Worm (Caenorhabditis elegans) whole organism, L1 larva: ENCODE results near the gene lpd-7.

ENCODE experiments used
- C04F5.9 ChIP-seq: sonication (generic microtip); optimal IDR thresholded peaks from 2 replicates; lab custom pipeline; 2016; ENCODE audit warnings: missing genetic modification characterization, missing compliant biosample characterization
- C16A3.4 ChIP-seq: fragments of 150-350 bp; optimal IDR thresholded peaks from 2 replicates; lab custom pipeline; 2014; ENCODE audit warnings: missing biosample characterization, missing genetic modification characterization
- C34B4.2 ChIP-seq: sonication (generic microtip); optimal IDR thresholded peaks from 2 replicates; lab custom pipeline; 2017; ENCODE audit warnings: mild to moderate bottlenecking, missing genetic modification characterization, missing compliant biosample characterization
- Y116A8C.19 ChIP-seq: sonication (generic microtip); optimal IDR thresholded peaks from 2 replicates; lab custom pipeline; 2016; ENCODE audit warnings: missing compliant biosample characterization, missing genetic modification characterization, borderline replicate concordance
- aha-1 ChIP-seq: fragments of 150-350 bp; optimal IDR thresholded peaks from 2 replicates; lab custom pipeline; 2014; ENCODE audit warnings: missing biosample characterization, missing genetic modification characterization
- ama-1 ChIP-seq: fragments of 150-350 bp; optimal IDR thresholded peaks from 2 replicates; lab custom pipeline; 2014
- blmp-1 ChIP-seq: fragments of 150-350 bp; optimal IDR thresholded peaks from 2 replicates; lab custom pipeline; 2014; ENCODE audit warnings: missing biosample characterization, missing genetic modification characterization
- ceh-8 ChIP-seq: fragments of 200-800 bp; sonication (Bioruptor generic); optimal IDR thresholded peaks from 2 replicates; lab custom pipeline; 2018; ENCODE audit warnings: mild to moderate bottlenecking, missing genetic modification characterization, moderate library complexity, missing compliant biosample characterization
- ceh-90 ChIP-seq: sonication (generic microtip); optimal IDR thresholded peaks from 2 replicates; lab custom pipeline; 2016; ENCODE audit warnings: missing genetic modification characterization, missing compliant biosample characterization
- ces-1 ChIP-seq: fragments of 150-350 bp; optimal IDR thresholded peaks from 2 replicates; lab custom pipeline; 2014; ENCODE audit warnings: missing biosample characterization, missing genetic modification reagents, missing genetic modification characterization
- dpl-1 ChIP-seq, 3 experiments: fragments of 150-350 bp in 2 of 3; sonication (generic microtip) in 1 of 3; optimal IDR thresholded peaks; 2 replicates each; lab custom pipeline; 2014 to 2017; ENCODE audit warnings: missing biosample characterization in 3 of 3, missing genetic modification characterization in 3 of 3, missing genetic modification reagents in 3 of 3
- dsc-1 ChIP-seq: sonication (generic microtip); optimal IDR thresholded peaks from 2 replicates; lab custom pipeline; 2016; ENCODE audit warnings: mild to moderate bottlenecking, missing genetic modification characterization, missing compliant biosample characterization
- egl-27 ChIP-seq, 2 experiments: fragments of 150-350 bp in 1 of 2; sonication (generic microtip); optimal IDR thresholded peaks; 3 replicates each; lab custom pipeline; 2017 to 2018; ENCODE audit warnings: missing biosample characterization in 2 of 2, missing genetic modification characterization in 2 of 2, missing genetic modification reagents in 2 of 2
- elt-2 ChIP-seq: sonication (generic microtip); optimal IDR thresholded peaks from 2 replicates; lab custom pipeline; 2016; ENCODE audit warnings: missing genetic modification characterization, mild to moderate bottlenecking, inconsistent platforms, missing compliant biosample characterization, missing genetic modification reagents
- elt-3 ChIP-seq, 6 experiments: fragments of 150-350 bp in 1 of 6; sonication (generic microtip); optimal IDR thresholded peaks; 2 replicates each; lab custom pipeline; 2017 to 2018; ENCODE audit warnings: missing biosample characterization in 6 of 6, missing genetic modification characterization in 6 of 6, inconsistent platforms in 1 of 6
- ets-5 ChIP-seq: fragments of 200-800 bp; sonication (Bioruptor generic); IDR thresholded peaks from 2 replicates; pipeline ENCODE4 v1.3.6; 2022; ENCODE audit warnings: missing genetic modification characterization, missing compliant biosample characterization
- fkh-10 ChIP-seq: sonication (generic microtip); optimal IDR thresholded peaks from 2 replicates; lab custom pipeline; 2017; ENCODE audit warnings: missing biosample characterization, missing genetic modification reagents, missing genetic modification characterization
- fkh-4 ChIP-seq: sonication (generic microtip); optimal IDR thresholded peaks from 2 replicates; lab custom pipeline; 2016; ENCODE audit warnings: missing compliant biosample characterization, missing genetic modification characterization, borderline replicate concordance
- grh-1 ChIP-seq: fragments of 200-800 bp; sonication (Bioruptor generic); IDR thresholded peaks from 2 replicates; pipeline ENCODE4 v1.3.6; 2022; ENCODE audit warnings: missing genetic modification reagents, missing genetic modification characterization, missing compliant biosample characterization
- hlh-17 ChIP-seq: fragments of 200-800 bp; sonication (Bioruptor generic); optimal IDR thresholded peaks from 2 replicates; lab custom pipeline; 2018; ENCODE audit warnings: missing genetic modification characterization, mild to moderate bottlenecking, missing compliant biosample characterization, moderate library complexity, borderline replicate concordance
- hpl-2 ChIP-seq: fragments of 150-350 bp; optimal IDR thresholded peaks from 2 replicates; lab custom pipeline; 2014; ENCODE audit warnings: missing biosample characterization, missing genetic modification reagents, missing genetic modification characterization
- isw-1 ChIP-seq: fragments of 200-800 bp; sonication (Bioruptor generic); IDR thresholded peaks from 2 replicates; pipeline ENCODE4 v1.3.6; 2022; ENCODE audit warnings: missing genetic modification characterization, missing compliant biosample characterization
- jun-1 ChIP-seq: fragments of 150-350 bp; optimal IDR thresholded peaks from 2 replicates; lab custom pipeline; 2014; ENCODE audit warnings: missing biosample characterization, missing genetic modification reagents, missing genetic modification characterization
- lin-14 ChIP-seq: fragments of 200-800 bp; sonication (Bioruptor generic); optimal IDR thresholded peaks from 2 replicates; lab custom pipeline; 2018; ENCODE audit warnings: mild to moderate bottlenecking, missing genetic modification characterization, moderate library complexity, missing compliant biosample characterization
- lin-15B ChIP-seq: fragments of 150-350 bp; sonication (generic microtip); optimal IDR thresholded peaks from 3 replicates; lab custom pipeline; 2014; ENCODE audit warnings: missing biosample characterization, missing genetic modification characterization
- lin-35 ChIP-seq, 2 experiments: fragments of 150-350 bp; optimal IDR thresholded peaks; 2 replicates each; lab custom pipeline; 2014; ENCODE audit warnings: missing biosample characterization in 2 of 2, missing genetic modification characterization in 2 of 2, missing genetic modification reagents in 2 of 2
- lin-39 ChIP-seq: fragments of 150-350 bp; optimal IDR thresholded peaks from 2 replicates; lab custom pipeline; 2014; ENCODE audit warnings: missing biosample characterization, missing genetic modification reagents, missing genetic modification characterization
- lir-3 ChIP-seq: sonication (generic microtip); optimal IDR thresholded peaks from 2 replicates; lab custom pipeline; 2016; ENCODE audit warnings: mild to moderate bottlenecking, missing genetic modification characterization, moderate library complexity, missing compliant biosample characterization; ENCODE audit not compliant: poor library complexity
- lsy-2 ChIP-seq, 2 experiments: fragments of 150-350 bp; optimal IDR thresholded peaks; 2 replicates each; lab custom pipeline; 2014; ENCODE audit warnings: missing biosample characterization in 2 of 2, missing genetic modification characterization in 2 of 2
- mab-9 ChIP-seq: fragments of 200-800 bp; sonication (Bioruptor generic); IDR thresholded peaks from 2 replicates; pipeline ENCODE4 v1.3.6; 2022; ENCODE audit warnings: missing genetic modification reagents, missing genetic modification characterization, missing compliant biosample characterization
- mef-2 ChIP-seq: fragments of 150-350 bp; optimal IDR thresholded peaks from 2 replicates; lab custom pipeline; 2014; ENCODE audit warnings: missing biosample characterization, missing genetic modification characterization
- mep-1 ChIP-seq: fragments of 150-350 bp; optimal IDR thresholded peaks from 2 replicates; lab custom pipeline; 2014; ENCODE audit warnings: missing biosample characterization, missing genetic modification characterization
- nhr-11 ChIP-seq: fragments of 150-350 bp; optimal IDR thresholded peaks from 2 replicates; lab custom pipeline; 2014; ENCODE audit warnings: missing biosample characterization, missing genetic modification characterization
- nhr-12 ChIP-seq: sonication (generic microtip); optimal IDR thresholded peaks from 2 replicates; lab custom pipeline; 2017; ENCODE audit warnings: missing biosample characterization, missing genetic modification characterization
- nhr-20 ChIP-seq: sonication (generic microtip); optimal IDR thresholded peaks from 2 replicates; lab custom pipeline; 2016; ENCODE audit warnings: mild to moderate bottlenecking, missing genetic modification characterization, missing compliant biosample characterization
- nhr-237 ChIP-seq: fragments of 150-350 bp; optimal IDR thresholded peaks from 2 replicates; lab custom pipeline; 2014; ENCODE audit warnings: missing biosample characterization, missing genetic modification characterization
- nhr-47 ChIP-seq: sonication (generic microtip); optimal IDR thresholded peaks from 2 replicates; lab custom pipeline; 2016; ENCODE audit warnings: mild to moderate bottlenecking, missing genetic modification characterization, moderate library complexity, missing compliant biosample characterization
- nhr-71 ChIP-seq: sonication (generic microtip); optimal IDR thresholded peaks from 2 replicates; lab custom pipeline; 2016; ENCODE audit warnings: mild to moderate bottlenecking, missing genetic modification characterization, moderate library complexity, missing compliant biosample characterization
- nhr-77 ChIP-seq: fragments of 150-350 bp; optimal IDR thresholded peaks from 2 replicates; lab custom pipeline; 2014; ENCODE audit warnings: missing biosample characterization, missing genetic modification characterization
- nhr-84 ChIP-seq: sonication (generic microtip); optimal IDR thresholded peaks from 2 replicates; lab custom pipeline; 2017; ENCODE audit warnings: missing biosample characterization, missing genetic modification characterization
- nhr-85 ChIP-seq: sonication (generic microtip); peaks from one replicate; lab custom pipeline; 2016; ENCODE audit warnings: missing genetic modification characterization, inconsistent platforms, missing compliant biosample characterization
- nhr-90 ChIP-seq: sonication (generic microtip); optimal IDR thresholded peaks from 2 replicates; lab custom pipeline; 2016; ENCODE audit warnings: mild to moderate bottlenecking, missing genetic modification characterization, missing compliant biosample characterization; ENCODE audit not compliant: poor library complexity
- pqm-1 ChIP-seq: sonication (generic microtip); optimal IDR thresholded peaks from 3 replicates; lab custom pipeline; 2017; ENCODE audit warnings: missing biosample characterization, missing genetic modification characterization
- rnt-1 ChIP-seq: sonication (generic microtip); optimal IDR thresholded peaks from 2 replicates; lab custom pipeline; 2016; ENCODE audit warnings: mild to moderate bottlenecking, missing genetic modification characterization, moderate library complexity, missing compliant biosample characterization
- snu-23 ChIP-seq: sonication (generic microtip); optimal IDR thresholded peaks from 2 replicates; lab custom pipeline; 2016; ENCODE audit warnings: missing genetic modification characterization, missing compliant biosample characterization
- sox-4 ChIP-seq: sonication (generic microtip); optimal IDR thresholded peaks from 2 replicates; lab custom pipeline; 2016; ENCODE audit warnings: missing genetic modification characterization, missing compliant biosample characterization
- sup-37 ChIP-seq: fragments of 200-800 bp; sonication (Bioruptor generic); optimal IDR thresholded peaks from 2 replicates; lab custom pipeline; 2018; ENCODE audit warnings: mild to moderate bottlenecking, missing genetic modification characterization, missing compliant biosample characterization
- tbx-2 ChIP-seq: sonication (generic microtip); optimal IDR thresholded peaks from 2 replicates; lab custom pipeline; 2016; ENCODE audit warnings: missing genetic modification characterization, missing compliant biosample characterization
- unc-30 ChIP-seq: sonication (generic microtip); optimal IDR thresholded peaks from 2 replicates; lab custom pipeline; 2017; ENCODE audit warnings: missing biosample characterization, missing genetic modification characterization
- unc-62 ChIP-seq: fragments of 150-350 bp; optimal IDR thresholded peaks from 2 replicates; lab custom pipeline; 2014; ENCODE audit warnings: missing biosample characterization, missing genetic modification reagents, missing genetic modification characterization
- unc-86 ChIP-seq: sonication (generic microtip); optimal IDR thresholded peaks from 2 replicates; lab custom pipeline; 2016; ENCODE audit warnings: missing genetic modification characterization, missing compliant biosample characterization
- unc-98 ChIP-seq: fragments of 200-800 bp; sonication (Bioruptor generic); IDR thresholded peaks from 2 replicates; pipeline ENCODE4 v1.3.6; 2022; ENCODE audit warnings: missing genetic modification characterization, missing compliant biosample characterization
- ztf-11 ChIP-seq, 2 experiments: sonication (generic microtip); optimal IDR thresholded peaks; 2 replicates each; lab custom pipeline; 2016 to 2017; ENCODE audit warnings: missing genetic modification characterization in 2 of 2, missing biosample characterization in 1 of 2, missing compliant biosample characterization in 1 of 2

Gene lpd-7

ce11 chrIII:7557930-7558470, 15.2 kb upstream of the lpd-7 start:
- no peak for TF ChIP-seq sup-37 (GFP tag; lab: Kevin White, UChicago)
- peak; percentile 25 for TF ChIP-seq snu-23 (GFP tag; lab: Kevin White, UChicago)
- TF ChIP-seq unc-30: no peak
- TF ChIP-seq nhr-11: no peak
- TF ChIP-seq sox-4 (tag; lab: Kevin White, UChicago): no peak
- no peak for TF ChIP-seq nhr-90 (tag; lab: Kevin White, UChicago)
- peak; percentile 5 for TF ChIP-seq lin-14 (GFP tag; lab: Kevin White, UChicago)
- no peak for TF ChIP-seq lir-3
- TF ChIP-seq blmp-1 (tag; lab: Kevin White, UChicago): peak; percentile 70
- no peak for TF ChIP-seq dpl-1 (GFP tag; optimal IDR thresholded peaks at IDR 0.05; lab: Kevin White, UChicago)
- TF ChIP-seq nhr-20: peak; percentile 17
- TF ChIP-seq ceh-90 (tag; lab: Kevin White, UChicago): no peak
- no peak for TF ChIP-seq ets-5 (GFP tag; lab: Robert Waterston, UW)
- no peak for TF ChIP-seq C04F5.9 (tag; lab: Kevin White, UChicago)
- TF ChIP-seq mep-1 (tag; lab: Kevin White, UChicago): no peak
- TF ChIP-seq nhr-71 (tag; lab: Kevin White, UChicago): peak; percentile 16
- TF ChIP-seq lin-39 (tag; lab: Kevin White, UChicago): no peak
- TF ChIP-seq pqm-1: no peak
- no peak for TF ChIP-seq rnt-1 (tag; lab: Kevin White, UChicago)
- TF ChIP-seq lsy-2 (tag; optimal IDR thresholded peaks at IDR 0.05; lab: Kevin White, UChicago): peak; percentile 22 to 67
- TF ChIP-seq nhr-47: no peak
- TF ChIP-seq Y116A8C.19 (tag; lab: Kevin White, UChicago): no peak
- TF ChIP-seq mef-2 (tag; lab: Kevin White, UChicago): no peak
- no peak for TF ChIP-seq fkh-4 (tag; lab: Kevin White, UChicago)
- peak in 2 of 6 experiments; percentile 25 to 36 for TF ChIP-seq elt-3 (tag; optimal IDR thresholded peaks at IDR 0.05; lab: Kevin White, UChicago)
- no peak for TF ChIP-seq isw-1 (GFP tag; lab: Robert Waterston, UW)
- TF ChIP-seq nhr-85 (tag; lab: Kevin White, UChicago): peak; percentile 65
- TF ChIP-seq nhr-12 (tag; lab: Kevin White, UChicago): no peak
- no peak for TF ChIP-seq unc-62
- no peak for TF ChIP-seq tbx-2 (tag; lab: Kevin White, UChicago)
- no peak for TF ChIP-seq elt-2 (tag; lab: Kevin White, UChicago)
- TF ChIP-seq nhr-84 (tag; lab: Kevin White, UChicago): no peak
- no peak for TF ChIP-seq hlh-17 (GFP tag; lab: Kevin White, UChicago)
- no peak for TF ChIP-seq unc-98 (GFP tag; lab: Robert Waterston, UW)
- no peak for TF ChIP-seq egl-27 (tag; optimal IDR thresholded peaks at IDR 0.05; lab: Kevin White, UChicago)
- TF ChIP-seq aha-1 (tag; lab: Kevin White, UChicago): no peak
- no peak for TF ChIP-seq C34B4.2 (tag; lab: Kevin White, UChicago)
- no peak for TF ChIP-seq ces-1
- no peak for TF ChIP-seq ceh-8 (GFP tag; lab: Kevin White, UChicago)
- TF ChIP-seq nhr-237 (tag; lab: Kevin White, UChicago): no peak
- no peak for TF ChIP-seq ztf-11 (tag; optimal IDR thresholded peaks at IDR 0.05; lab: Kevin White, UChicago)
- TF ChIP-seq lin-35 (GFP tag; optimal IDR thresholded peaks at IDR 0.05; lab: Kevin White, UChicago): peak in 1 of 2 experiments; percentile 17
- TF ChIP-seq dsc-1: no peak
- no peak for TF ChIP-seq jun-1
- no peak for TF ChIP-seq unc-86 (tag; lab: Kevin White, UChicago)
- TF ChIP-seq C16A3.4 (tag; lab: Kevin White, UChicago): no peak
- no peak for TF ChIP-seq fkh-10 (GFP tag; lab: Kevin White, UChicago)
- TF ChIP-seq mab-9: no peak
- no peak for TF ChIP-seq nhr-77 (tag; lab: Kevin White, UChicago)
- no peak for TF ChIP-seq lin-15B
- TF ChIP-seq hpl-2 (GFP tag; lab: Kevin White, UChicago): no peak
- peak; percentile 49 for TF ChIP-seq grh-1 (GFP tag; lab: Robert Waterston, UW)
- no peak for TF ChIP-seq ama-1 (lab: Kevin White, UChicago)
